Worm (Caenorhabditis elegans) whole organism, L4 larva: ENCODE results near the gene clec-63.

Experiments
- F37D6.2 ChIP-seq: sonication (generic microtip); optimal IDR thresholded peaks from 2 replicates; lab custom pipeline; 2016; ENCODE audit warnings: mild to moderate bottlenecking, missing genetic modification characterization, missing compliant biosample characterization
- ceh-62 ChIP-seq: sonication (generic microtip); optimal IDR thresholded peaks from 2 replicates; lab custom pipeline; 2017; ENCODE audit warnings: missing biosample characterization, missing genetic modification characterization
- ceh-82 ChIP-seq: sonication (generic microtip); optimal IDR thresholded peaks from 2 replicates; lab custom pipeline; 2017; ENCODE audit warnings: missing biosample characterization, missing genetic modification characterization
- ctbp-1 ChIP-seq: fragments of 200-800 bp; sonication (Bioruptor generic); IDR thresholded peaks from 2 replicates; pipeline ENCODE4 v1.3.6; 2022; ENCODE audit warnings: missing genetic modification reagents, missing genetic modification characterization, missing compliant biosample characterization
- dmd-6 ChIP-seq: fragments of 200-800 bp; sonication (Bioruptor generic); IDR thresholded peaks from 2 replicates; pipeline ENCODE4 v1.3.6; 2022; ENCODE audit warnings: missing genetic modification reagents, missing genetic modification characterization, missing compliant biosample characterization
- fkh-10 ChIP-seq: fragments of 150-350 bp; optimal IDR thresholded peaks from 2 replicates; lab custom pipeline; 2014; ENCODE audit warnings: missing biosample characterization, missing genetic modification reagents, missing genetic modification characterization
- jun-1 ChIP-seq: fragments of 150-350 bp; optimal IDR thresholded peaks from 2 replicates; lab custom pipeline; 2014; ENCODE audit warnings: missing biosample characterization, missing genetic modification reagents, missing genetic modification characterization
- lin-13 ChIP-seq: fragments of 150-350 bp; optimal IDR thresholded peaks from 2 replicates; lab custom pipeline; 2014; ENCODE audit warnings: missing biosample characterization, missing genetic modification reagents, missing genetic modification characterization
- madf-9 ChIP-seq: fragments of 200-800 bp; sonication (Bioruptor generic); conservative IDR thresholded peaks from 2 replicates; pipeline ENCODE4 v1.3.6; 2022; ENCODE audit warnings: missing genetic modification reagents, missing genetic modification characterization, missing compliant biosample characterization
- mes-2 ChIP-seq: sonication (generic microtip); optimal IDR thresholded peaks from 2 replicates; lab custom pipeline; 2016; ENCODE audit warnings: missing genotype, mild to moderate bottlenecking, missing genetic modification characterization, missing compliant biosample characterization; ENCODE audit not compliant: poor library complexity, severe bottlenecking
- nhr-28 ChIP-seq: fragments of 150-350 bp; optimal IDR thresholded peaks from 2 replicates; lab custom pipeline; 2014; ENCODE audit warnings: missing biosample characterization, missing genetic modification characterization
- pha-4 ChIP-seq, 2 experiments: fragments of 150-350 bp in 1 of 2; fragments of 200-800 bp in 1 of 2; sonication (Bioruptor generic) in 1 of 2; IDR thresholded peaks in 1 of 2; optimal IDR thresholded peaks in 1 of 2; 2 replicates each; pipeline versions ENCODE4 v1.3.6 to Lab custom; 2014 to 2022; ENCODE audit warnings: missing genetic modification characterization in 2 of 2, missing genetic modification reagents in 2 of 2, missing biosample characterization in 1 of 2, missing compliant biosample characterization in 1 of 2
- unc-130 ChIP-seq: sonication (generic microtip); optimal IDR thresholded peaks from 2 replicates; lab custom pipeline; 2016; ENCODE audit warnings: missing genetic modification reagents, missing genetic modification characterization, missing compliant biosample characterization

The clec-63 gene

DNA sequence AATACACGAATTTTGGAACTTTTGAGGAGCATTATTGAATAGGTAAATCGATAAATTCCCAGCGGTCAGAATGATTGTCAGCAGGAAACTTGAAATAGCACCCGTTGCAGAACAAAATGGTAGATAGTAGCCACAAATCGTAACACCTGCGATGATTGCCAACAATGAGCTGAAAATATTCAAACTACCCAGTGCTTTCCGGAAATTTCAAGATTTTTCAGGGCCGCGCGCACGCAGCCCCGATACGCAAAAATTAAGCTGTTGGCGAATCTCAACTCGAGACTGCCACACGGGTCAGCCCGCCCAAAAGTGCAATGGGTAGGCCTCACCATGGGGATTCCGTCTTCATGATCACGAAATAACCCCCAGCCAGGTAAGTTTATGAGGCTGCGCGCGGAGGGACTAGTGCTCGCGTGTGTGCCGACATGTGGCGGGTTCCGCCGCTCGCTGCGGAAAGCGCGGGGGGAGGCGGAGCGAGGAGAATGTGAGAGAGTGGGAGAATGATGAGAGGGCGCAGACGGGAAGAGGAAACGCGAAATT, 49.2 kb downstream of the clec-63 start (continued):
- TF ChIP-seq pha-4 (GFP tag; IDR thresholded peaks at IDR 0.05; lab: Robert Waterston, UW) (peak; percentile 95), pha-4 (tag; optimal IDR thresholded peaks at IDR 0.05; lab: Kevin White, UChicago) (no peak), nhr-28 (tag; lab: Kevin White, UChicago) (peak; percentile 72), mes-2 (tag; lab: Kevin White, UChicago) (peak; percentile 93), ctbp-1 (peak; percentile 93), unc-130 (peak; percentile 90), ceh-82 (tag; lab: Kevin White, UChicago) (no peak), jun-1 (tag; lab: Kevin White, UChicago) (peak; percentile 73), dmd-6 (GFP tag; lab: Robert Waterston, UW) (peak; percentile 90; the same call in 1 of the 2 replicates), madf-9 (GFP tag; lab: Robert Waterston, UW) (peak; percentile 98), lin-13 (GFP tag; lab: Kevin White, UChicago) (peak; percentile 88), F37D6.2 (tag; lab: Kevin White, UChicago) (peak; percentile 82), fkh-10 (no peak), ceh-62 (tag; lab: Kevin White, UChicago) (no peak)
- TF ChIP-seq, all 104 proteins: peak for 85
